Fruit fly (Drosophila melanogaster): ENCODE data around the gene CG31546.

Gene CG31546

dm6 chr3R:5635524-5635923 lies at the start of gene CG31546:
Gene CG31546, minus strand, starts transcription at chr3R:5635624.
- TF ChIP-seq HLH106 (tag; optimal IDR thresholded peaks at IDR 0.05), result no peak
- no peak for TF ChIP-seq Sp1 (GFP tag; optimal IDR thresholded peaks at IDR 0.05)
- no peak for TF ChIP-seq woc (GFP tag; optimal IDR thresholded peaks at IDR 0.05)
- no peak for TF ChIP-seq lola (GFP tag; optimal IDR thresholded peaks at IDR 0.05)
- TF ChIP-seq N (GFP tag; optimal IDR thresholded peaks at IDR 0.05), result no peak

DNA sequence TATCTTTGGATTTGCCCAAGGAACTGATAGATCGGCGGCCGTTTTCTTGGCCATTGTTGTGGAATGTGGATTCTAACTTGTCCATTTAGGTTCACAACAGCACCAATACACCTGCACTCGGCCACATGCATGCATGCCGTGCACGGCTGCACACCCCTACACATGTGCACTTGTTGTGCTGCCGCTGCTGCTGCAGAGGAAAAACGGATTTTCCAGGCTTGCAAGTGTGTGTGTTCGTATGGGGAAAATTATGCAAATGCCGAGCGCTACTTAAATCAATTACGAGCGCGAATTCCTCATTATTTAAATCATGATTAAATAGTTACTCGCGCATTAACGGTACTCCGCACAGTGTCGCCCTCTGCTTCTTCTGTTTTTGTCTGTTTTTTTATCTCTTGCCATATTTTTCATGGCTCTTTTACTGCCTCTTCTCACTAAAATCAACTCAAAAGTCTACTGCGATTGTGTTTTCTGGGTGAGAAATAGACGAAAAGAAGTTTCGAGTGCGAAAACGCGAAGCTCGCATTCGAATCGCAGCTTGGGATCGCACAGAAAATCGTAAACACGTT lies 49.2 kb upstream of the CG31546 start:
- no peak for TF ChIP-seq sage (GFP tag; optimal IDR thresholded peaks at IDR 0.05)
- TF ChIP-seq CG9705 (GFP tag; optimal IDR thresholded peaks at IDR 0.05), result no peak
- TF ChIP-seq CrebA (GFP tag; optimal IDR thresholded peaks at IDR 0.05; ENCODE audit: borderline replicate concordance), result no peak
- TF ChIP-seq rgr (GFP tag; optimal IDR thresholded peaks at IDR 0.05), result no peak
- TF ChIP-seq h (GFP tag; optimal IDR thresholded peaks at IDR 0.05), result no peak
- no peak for TF ChIP-seq woc (GFP tag; optimal IDR thresholded peaks at IDR 0.05)
- no peak for TF ChIP-seq tai (GFP tag; optimal IDR thresholded peaks at IDR 0.05)
- no peak for TF ChIP-seq sv (GFP tag; optimal IDR thresholded peaks at IDR 0.05)
- no peak for TF ChIP-seq Vsx2 (GFP tag; optimal IDR thresholded peaks at IDR 0.05; ENCODE audit: partially characterized antibody)
- no peak for TF ChIP-seq usp (GFP tag; optimal IDR thresholded peaks at IDR 0.05)
- TF ChIP-seq Hr78 (GFP tag; optimal IDR thresholded peaks at IDR 0.05), result no peak

dm6 chr3R:5682921-5683748 lies 47.7 kb upstream of the CG31546 start:
- peak; percentile 22 for TF ChIP-seq sv (GFP tag; optimal IDR thresholded peaks at IDR 0.05)
- TF ChIP-seq Jra (GFP tag; optimal IDR thresholded peaks at IDR 0.05), result no peak

DNA sequence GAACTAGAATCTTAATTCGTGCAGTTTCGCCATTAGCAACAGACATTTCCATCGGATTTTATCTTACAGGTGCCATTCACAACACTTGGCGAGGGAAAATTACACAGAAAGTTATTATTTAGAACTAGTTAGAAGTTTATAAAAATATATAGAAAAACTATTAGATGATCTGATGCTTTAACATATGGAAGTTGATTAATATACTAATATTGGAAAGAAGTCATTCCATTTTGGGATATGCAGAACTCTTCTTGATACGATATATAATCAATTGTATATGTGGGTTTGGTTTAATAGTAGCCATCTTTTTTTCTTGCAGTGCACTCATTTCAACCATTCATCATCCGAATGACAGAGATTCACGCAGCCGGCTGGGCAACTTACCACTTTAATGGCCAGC lies 46.8 kb upstream of the CG31546 start:
- TF ChIP-seq GATAd (GFP tag; optimal IDR thresholded peaks at IDR 0.05), result no peak
- TF ChIP-seq Sp1 (GFP tag; optimal IDR thresholded peaks at IDR 0.05), result no peak
- TF ChIP-seq sage (GFP tag; optimal IDR thresholded peaks at IDR 0.05), result no peak
- TF ChIP-seq N (GFP tag; optimal IDR thresholded peaks at IDR 0.05), result no peak
- TF ChIP-seq ey (GFP tag; optimal IDR thresholded peaks at IDR 0.05), result no peak

DNA sequence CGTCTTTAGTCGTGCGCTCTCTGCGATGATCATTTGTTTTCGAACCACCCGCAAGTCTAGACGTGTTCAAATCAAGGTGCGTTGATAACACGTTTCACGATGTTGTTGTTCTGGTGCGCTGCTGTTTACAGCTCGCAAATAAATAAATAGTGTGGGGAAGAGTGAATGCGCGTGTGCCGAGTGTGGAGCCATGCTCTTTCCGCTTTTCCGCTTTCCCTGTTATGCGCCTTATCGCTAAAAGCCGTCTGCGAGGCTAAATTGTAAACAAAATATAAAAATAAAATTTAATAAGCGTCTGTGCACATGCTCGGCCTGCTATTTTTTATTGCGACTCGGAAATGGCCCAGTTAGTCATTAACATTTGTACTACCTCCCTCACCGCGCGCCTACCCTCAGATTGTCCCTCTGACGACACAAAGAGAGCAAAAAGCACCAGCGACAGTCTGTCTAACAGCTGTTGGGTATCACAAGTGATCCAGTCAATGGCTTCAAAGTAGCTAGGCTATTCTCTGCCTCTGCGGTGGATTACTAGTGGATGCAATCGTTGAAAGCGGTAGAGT lies 37.3 kb upstream of the CG31546 start:
- TF ChIP-seq sv (GFP tag; optimal IDR thresholded peaks at IDR 0.05) (no peak), pan (optimal IDR thresholded peaks at IDR 0.05) (no peak), h (GFP tag; optimal IDR thresholded peaks at IDR 0.05) (peak; percentile 65), fru (GFP tag; optimal IDR thresholded peaks at IDR 0.05) (peak; percentile 41), psq (GFP tag; optimal IDR thresholded peaks at IDR 0.05) (peak; percentile 19), jim (GFP tag; optimal IDR thresholded peaks at IDR 0.05) (peak; percentile 15), Hr83 (GFP tag; optimal IDR thresholded peaks at IDR 0.05; ENCODE audit: poor library complexity, severe bottlenecking) (peak; percentile 70), HLH106 (tag; optimal IDR thresholded peaks at IDR 0.05) (no peak), rgr (GFP tag; optimal IDR thresholded peaks at IDR 0.05) (no peak), Dif (GFP tag; optimal IDR thresholded peaks at IDR 0.05; ENCODE audit: partially characterized antibody) (no peak), Vsx2 (GFP tag; optimal IDR thresholded peaks at IDR 0.05; ENCODE audit: partially characterized antibody) (no peak), Rel (GFP tag; optimal IDR thresholded peaks at IDR 0.05) (no peak), Rel (tag; optimal IDR thresholded peaks at IDR 0.05) (peak; percentile 25), sage (GFP tag; optimal IDR thresholded peaks at IDR 0.05) (peak; percentile 2), Myc (optimal IDR thresholded peaks at IDR 0.05) (no peak), CG9705 (GFP tag; optimal IDR thresholded peaks at IDR 0.05) (no peak), OdsH (GFP tag; optimal IDR thresholded peaks at IDR 0.05) (peak; percentile 23), Abd-B (GFP tag; optimal IDR thresholded peaks at IDR 0.05) (no peak)
